Worm (Caenorhabditis elegans) whole organism, L4 larva: ENCODE results near the gene gipc-1.

Source experiments
- D1046.2 ChIP-seq: fragments of 200-800 bp; sonication (Bioruptor generic); IDR thresholded peaks from 2 replicates; pipeline ENCODE4 v1.3.6; 2022; ENCODE audit warnings: missing genetic modification characterization, missing compliant biosample characterization
- T20F7.1 ChIP-seq: fragments of 200-800 bp; sonication (Bioruptor generic); optimal IDR thresholded peaks from 2 replicates; lab custom pipeline; 2018; ENCODE audit warnings: mild to moderate bottlenecking, missing genetic modification characterization, missing compliant biosample characterization
- attf-4 ChIP-seq: sonication (generic microtip); optimal IDR thresholded peaks from 3 replicates; lab custom pipeline; 2017; ENCODE audit warnings: missing biosample characterization, missing genetic modification characterization
- dmd-8 ChIP-seq: fragments of 200-800 bp; sonication (Bioruptor generic); IDR thresholded peaks from 2 replicates; pipeline ENCODE4 v1.3.6; 2022; ENCODE audit warnings: missing genetic modification characterization, missing compliant biosample characterization
- lin-1 ChIP-seq: fragments of 200-800 bp; sonication (Bioruptor generic); IDR thresholded peaks from 2 replicates; pipeline ENCODE4 v1.3.6; 2022; ENCODE audit warnings: missing genetic modification reagents, missing genetic modification characterization, missing compliant biosample characterization
- lin-29 ChIP-seq: fragments of 200-800 bp; sonication (Bioruptor generic); IDR thresholded peaks from 2 replicates; pipeline ENCODE4 v1.3.6; 2022; ENCODE audit warnings: missing genetic modification reagents, missing genetic modification characterization, missing compliant biosample characterization
- madf-9 ChIP-seq: fragments of 200-800 bp; sonication (Bioruptor generic); conservative IDR thresholded peaks from 2 replicates; pipeline ENCODE4 v1.3.6; 2022; ENCODE audit warnings: missing genetic modification reagents, missing genetic modification characterization, missing compliant biosample characterization
- mdt-29 ChIP-seq: fragments of 200-800 bp; sonication (Bioruptor generic); IDR thresholded peaks from 2 replicates; pipeline ENCODE4 v1.3.6; 2022; ENCODE audit warnings: missing genetic modification reagents, missing genetic modification characterization, missing compliant biosample characterization
- nhr-28 ChIP-seq: fragments of 150-350 bp; optimal IDR thresholded peaks from 2 replicates; lab custom pipeline; 2014; ENCODE audit warnings: missing biosample characterization, missing genetic modification characterization
- nhr-41 ChIP-seq: fragments of 200-800 bp; sonication (Bioruptor generic); IDR thresholded peaks from 2 replicates; pipeline ENCODE4 v1.3.6; 2022; ENCODE audit warnings: missing genetic modification reagents, missing genetic modification characterization, missing compliant biosample characterization
- nhr-6 ChIP-seq: fragments of 150-350 bp; optimal IDR thresholded peaks from 2 replicates; lab custom pipeline; 2014; ENCODE audit warnings: missing biosample characterization, missing genetic modification characterization
- tra-1 ChIP-seq: fragments of 200-800 bp; sonication (Bioruptor generic); IDR thresholded peaks from 2 replicates; pipeline ENCODE4 v1.3.6; 2022; ENCODE audit warnings: missing genetic modification reagents, missing genetic modification characterization, missing compliant biosample characterization
- unc-62 ChIP-seq, 3 experiments: fragments of 150-350 bp in 1 of 3; sonication (generic microtip); optimal IDR thresholded peaks in 2 of 3; peaks in 1 of 3; 1 replicate in 1 of 3; 2 replicates in 2 of 3; lab custom pipeline; 2014 to 2017; ENCODE audit warnings: missing biosample characterization in 3 of 3, missing genetic modification characterization in 3 of 3, missing genetic modification reagents in 3 of 3, missing genotype in 1 of 3
- zfp-3 ChIP-seq: fragments of 200-800 bp; sonication (Bioruptor generic); conservative IDR thresholded peaks from 2 replicates; pipeline ENCODE4 v1.3.6; 2022; ENCODE audit warnings: missing genetic modification reagents, missing genetic modification characterization, missing compliant biosample characterization

The gipc-1 gene

DNA sequence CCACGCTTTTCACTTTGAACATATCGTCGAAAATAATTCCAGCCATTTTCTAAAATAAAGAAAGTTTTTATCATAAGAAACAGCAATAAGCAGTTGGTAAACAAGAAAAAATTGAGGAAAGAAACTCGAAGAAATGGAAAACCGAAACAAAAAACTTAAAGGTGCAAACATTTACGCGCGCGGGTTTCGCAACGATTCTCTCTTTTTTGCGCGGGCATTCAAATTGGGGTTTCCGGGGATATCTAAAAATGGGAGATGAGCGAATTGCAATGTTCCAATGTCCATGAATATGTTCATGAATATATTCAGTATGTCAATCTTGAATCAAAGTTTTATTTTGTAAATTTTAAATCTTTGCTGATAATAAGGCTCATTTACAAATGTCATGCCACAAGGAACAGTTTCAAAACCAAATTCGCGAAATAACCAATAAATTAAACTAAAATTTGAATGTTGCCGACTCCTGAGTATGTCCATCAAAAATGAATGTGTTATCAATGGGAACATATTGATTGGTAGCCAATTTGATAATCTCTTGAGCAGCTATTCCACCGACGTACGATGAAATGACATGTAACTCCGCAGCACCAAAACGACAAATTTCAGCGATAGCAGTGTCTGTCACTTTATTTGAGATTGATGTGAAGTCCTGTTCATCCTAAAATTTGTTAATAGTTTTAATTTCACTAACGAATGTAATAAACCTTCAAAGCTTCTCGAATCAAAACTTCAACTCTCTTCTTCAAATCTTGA is 47.6 kb downstream of the gipc-1 start, which contains the start of gene rpb-8 (continued):
- no peak for TF ChIP-seq dmd-8 (GFP tag; lab: Robert Waterston, UW)

- TF ChIP-seq nhr-41 (GFP tag; lab: Robert Waterston, UW), result no peak
- TF ChIP-seq unc-62 (GFP tag; optimal IDR thresholded peaks at IDR 0.05 in 1 of 2; lab: Kevin White, UChicago), result peak in 1 of 2 experiments; percentile 95
- TF ChIP-seq unc-62 (tag; optimal IDR thresholded peaks at IDR 0.05; lab: Kevin White, UChicago), result no peak
- no peak for TF ChIP-seq madf-9 (GFP tag; lab: Robert Waterston, UW)
Measured at ce11 chrIII:4918906-4919305, 48.3 kb downstream of the gipc-1 start.

DNA sequence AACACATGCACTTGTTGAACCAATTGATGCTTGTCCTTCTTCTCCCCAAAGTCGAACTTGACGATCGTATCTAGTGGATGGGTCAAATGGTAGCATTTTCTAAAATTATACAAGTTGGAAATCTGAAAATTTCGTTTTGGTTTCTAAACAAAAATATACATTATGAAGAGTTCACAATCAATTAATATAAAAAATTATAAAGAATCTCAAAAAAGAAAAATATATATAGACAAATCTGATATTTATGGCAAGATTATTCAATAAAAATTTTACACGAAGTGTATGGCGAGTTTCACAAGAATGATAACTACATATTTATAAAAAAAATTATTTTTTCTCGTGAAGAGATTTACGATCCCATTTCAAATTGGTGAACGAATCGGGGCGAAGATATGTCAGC is 49.6 kb downstream of the gipc-1 start, which contains the start of gene ula-1:
Gene ula-1 (minus strand): TSS at position 101 of the 400 bp plus-strand sequence.
- TF ChIP-seq T20F7.1 (GFP tag; lab: Kevin White, UChicago), result no peak
- TF ChIP-seq nhr-28 (tag; lab: Kevin White, UChicago), result no peak
- TF ChIP-seq attf-4 (tag; lab: Kevin White, UChicago), result no peak
- TF ChIP-seq nhr-6 (tag; lab: Kevin White, UChicago), result no peak
- no peak for TF ChIP-seq lin-1 (GFP tag; lab: Robert Waterston, UW)
- no peak for TF ChIP-seq zfp-3
- TF ChIP-seq lin-29 (GFP tag; lab: Robert Waterston, UW), result no peak
- TF ChIP-seq D1046.2 (GFP tag; lab: Robert Waterston, UW), result no peak
- TF ChIP-seq tra-1, result no peak
- no peak for TF ChIP-seq mdt-29
- TF ChIP-seq, all 104 proteins: peak for 0
